Fruit fly (Drosophila melanogaster): ENCODE data around the gene thoc6.

DNA sequence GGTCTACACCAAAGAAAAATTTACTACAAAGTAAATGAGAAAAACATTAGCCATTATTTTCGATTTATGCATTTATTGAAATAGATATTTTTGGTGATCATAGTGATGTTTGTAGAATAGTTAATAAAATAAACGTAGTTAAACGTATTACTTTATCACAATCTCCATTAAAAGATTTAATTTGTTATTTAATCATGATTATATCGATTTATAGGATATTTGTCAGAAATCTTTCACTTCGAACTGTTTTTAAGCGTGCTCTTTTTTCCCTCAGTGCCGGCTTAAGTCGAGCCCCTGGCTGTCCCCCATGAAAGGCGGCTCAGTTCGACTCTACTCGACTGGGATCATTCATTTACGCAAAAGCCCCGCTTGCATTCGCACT is 30.1 kb upstream of the thoc6 start:
- TF ChIP-seq CG34367 (tag; optimal IDR thresholded peaks at IDR 0.05) (no peak), Pif1A (GFP tag; optimal IDR thresholded peaks at IDR 0.05) (no peak), CG14655 (GFP tag; optimal IDR thresholded peaks at IDR 0.05) (peak; percentile 39), EcR (GFP tag; optimal IDR thresholded peaks at IDR 0.05) (no peak), Ets98B (GFP tag; IDR thresholded peaks at IDR 0.05) (no peak), CG8159 (tag; optimal IDR thresholded peaks at IDR 0.05) (no peak), CG4496 (GFP tag; IDR thresholded peaks at IDR 0.05) (no peak), CG9948 (tag; optimal IDR thresholded peaks at IDR 0.05) (no peak), CG13204 (GFP tag; optimal IDR thresholded peaks at IDR 0.05) (no peak)

All from whole organism, pupa.